Worm (Caenorhabditis elegans) whole organism, early embryonic: ENCODE measurements around the gene ifas-2.

Experiments
- aly-1 ChIP-seq: sonication (generic microtip); optimal IDR thresholded peaks from 2 replicates; lab custom pipeline; 2016; ENCODE audit warnings: missing genetic modification characterization, missing compliant biosample characterization
- ama-1 ChIP-seq: fragments of 150-350 bp; optimal IDR thresholded peaks from 2 replicates; lab custom pipeline; 2014
- scrt-1 ChIP-seq: fragments of 200-800 bp; sonication (Bioruptor generic); IDR thresholded peaks from 2 replicates; pipeline ENCODE4 v1.3.6; 2022; ENCODE audit warnings: missing genetic modification characterization, missing compliant biosample characterization
- tbx-37 ChIP-seq: fragments of 200-800 bp; sonication (Bioruptor generic); conservative IDR thresholded peaks from 2 replicates; pipeline ENCODE4 v1.3.6; 2022; ENCODE audit warnings: missing genetic modification reagents, missing genetic modification characterization, missing compliant biosample characterization

DNA sequence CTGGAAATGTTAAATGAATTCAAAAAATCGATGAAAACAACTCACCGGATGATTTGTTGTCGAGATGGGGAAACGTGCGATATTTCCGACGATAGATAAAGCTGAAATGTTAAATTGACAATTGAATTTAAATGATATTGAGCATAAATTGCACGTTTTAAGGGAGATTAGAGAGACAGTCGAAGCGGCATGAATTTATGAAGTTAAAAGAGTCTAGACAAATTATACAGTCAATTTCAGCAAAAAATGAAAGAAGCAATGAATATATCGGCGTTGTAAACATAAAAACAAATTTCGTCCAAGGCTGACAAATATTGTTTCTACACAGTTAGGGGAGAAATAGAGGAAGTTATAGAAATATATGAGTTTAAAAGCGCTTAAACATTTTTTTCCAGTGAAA, 38.7 kb upstream of the ifas-2 start, which contains the start of gene Y102A5C.36:
- TF ChIP-seq ama-1 (no peak), tbx-37 (GFP tag; lab: Robert Waterston, UW) (no peak), aly-1 (tag; lab: Kevin White, UChicago) (no peak), scrt-1 (GFP tag; lab: Robert Waterston, UW) (no peak)
